Worm (Caenorhabditis elegans) whole organism, L4 larva: Measurements from ENCODE around the gene nhr-28.

Experiments
- aly-2 ChIP-seq: sonication (generic microtip); optimal IDR thresholded peaks from 2 replicates; lab custom pipeline; 2018; ENCODE audit warnings: missing biosample characterization, missing genetic modification characterization
- ama-1 ChIP-seq: fragments of 150-350 bp; optimal IDR thresholded peaks from 2 replicates; lab custom pipeline; 2014; ENCODE audit warnings: inconsistent platforms, mixed read lengths
- fos-1 ChIP-seq: fragments of 150-350 bp; optimal IDR thresholded peaks from 2 replicates; lab custom pipeline; 2014; ENCODE audit warnings: missing biosample characterization, missing genetic modification characterization
- lin-15B ChIP-seq: fragments of 150-350 bp; sonication (generic microtip); optimal IDR thresholded peaks from 3 replicates; lab custom pipeline; 2014; ENCODE audit warnings: missing biosample characterization, missing genetic modification characterization
- lin-29 ChIP-seq: fragments of 200-800 bp; sonication (Bioruptor generic); IDR thresholded peaks from 2 replicates; pipeline ENCODE4 v1.3.6; 2022; ENCODE audit warnings: missing genetic modification reagents, missing genetic modification characterization, missing compliant biosample characterization
- lsy-2 ChIP-seq, 2 experiments: fragments of 150-350 bp in 1 of 2; sonication (generic microtip) in 1 of 2; optimal IDR thresholded peaks; 2 replicates each; lab custom pipeline; 2014 to 2017; ENCODE audit warnings: missing biosample characterization in 2 of 2, missing genetic modification characterization in 2 of 2
- madf-9 ChIP-seq: fragments of 200-800 bp; sonication (Bioruptor generic); conservative IDR thresholded peaks from 2 replicates; pipeline ENCODE4 v1.3.6; 2022; ENCODE audit warnings: missing genetic modification reagents, missing genetic modification characterization, missing compliant biosample characterization
- mdl-1 ChIP-seq, 2 experiments: fragments of 150-350 bp in 1 of 2; sonication (generic microtip) in 1 of 2; optimal IDR thresholded peaks; 2 replicates each; lab custom pipeline; 2014 to 2017; ENCODE audit warnings: missing biosample characterization in 2 of 2, missing genetic modification characterization in 2 of 2
- nhr-11 ChIP-seq: fragments of 150-350 bp; optimal IDR thresholded peaks from 2 replicates; lab custom pipeline; 2014; ENCODE audit warnings: missing biosample characterization, missing genetic modification characterization
- nhr-111 ChIP-seq: fragments of 200-800 bp; sonication (Bioruptor generic); optimal IDR thresholded peaks from 2 replicates; lab custom pipeline; 2018; ENCODE audit warnings: mild to moderate bottlenecking, missing genetic modification characterization, missing compliant biosample characterization
- snpc-1.2 ChIP-seq: fragments of 200-800 bp; sonication (Bioruptor generic); IDR thresholded peaks from 2 replicates; pipeline ENCODE4 v1.3.6; 2022; ENCODE audit warnings: missing genetic modification reagents, missing genetic modification characterization, missing compliant biosample characterization
- unc-130 ChIP-seq: sonication (generic microtip); optimal IDR thresholded peaks from 2 replicates; lab custom pipeline; 2016; ENCODE audit warnings: missing genetic modification reagents, missing genetic modification characterization, missing compliant biosample characterization

ce11 chrX:16343885-16344640 lies 10.7 kb upstream of the nhr-28 start:
- no peak for TF ChIP-seq fos-1 (tag; lab: Kevin White, UChicago)
- no peak for TF ChIP-seq lin-15B (tag; lab: Kevin White, UChicago)
- no peak for TF ChIP-seq lin-29
- no peak for TF ChIP-seq mdl-1 (tag; optimal IDR thresholded peaks at IDR 0.05; lab: Kevin White, UChicago)
- TF ChIP-seq aly-2 = no peak
- TF ChIP-seq nhr-111 (GFP tag; lab: Kevin White, UChicago) = no peak
- no peak for TF ChIP-seq madf-9 (GFP tag; lab: Robert Waterston, UW)
- TF ChIP-seq ama-1 = no peak
- no peak for TF ChIP-seq nhr-11
- no peak for TF ChIP-seq snpc-1.2 (GFP tag; lab: Robert Waterston, UW)
- no peak for TF ChIP-seq lsy-2 (tag; optimal IDR thresholded peaks at IDR 0.05; lab: Kevin White, UChicago)
- no peak for TF ChIP-seq unc-130
